Fruit fly (Drosophila melanogaster): ENCODE results near the gene CG4558.

CG4558 gene

dm6 chrX:6849178-6849956, at the start of gene CG4558, which contains the start of gene Cht11 (continued):
- peak; percentile 68 for TF ChIP-seq CG11560 (tag; IDR thresholded peaks at IDR 0.05)
- TF ChIP-seq CG7745 (tag; optimal IDR thresholded peaks at IDR 0.05), result no peak
- peak; percentile 52 for TF ChIP-seq CG12104 (GFP tag; optimal IDR thresholded peaks at IDR 0.05)
- no peak for TF ChIP-seq ham (GFP tag; IDR thresholded peaks at IDR 0.05)
- TF ChIP-seq Opbp (GFP tag; IDR thresholded peaks at IDR 0.05; ENCODE audit: partially characterized antibody), result 0 out of 3 replicates have a peak, but pooled peaks have one; percentile 17
- TF ChIP-seq Bgb (GFP tag; IDR thresholded peaks at IDR 0.05; ENCODE audit: partially characterized antibody), result 0 out of 2 replicates have a peak, but pooled peaks have one; percentile 20
- TF ChIP-seq tin (GFP tag; optimal IDR thresholded peaks at IDR 0.05), result peak; percentile 80
- peak; percentile 78 for TF ChIP-seq Fer3 (tag; optimal IDR thresholded peaks at IDR 0.05)
- TF ChIP-seq CG8388 (GFP tag; optimal IDR thresholded peaks at IDR 0.05), result peak; percentile 76
- peak; percentile 75 for TF ChIP-seq Nf-YC (tag; optimal IDR thresholded peaks at IDR 0.05)
- TF ChIP-seq CG10959 (GFP tag; IDR thresholded peaks at IDR 0.05), result peak; percentile 38; the same call in 1 of the 2 replicates
- TF ChIP-seq HmgZ (tag; optimal IDR thresholded peaks at IDR 0.05), result peak; percentile 87
- peak; percentile 10 for TF ChIP-seq CG9797 (GFP tag; optimal IDR thresholded peaks at IDR 0.05)
- peak; percentile 22 for TF ChIP-seq CG6683 (GFP tag; optimal IDR thresholded peaks at IDR 0.05)
- peak; percentile 88 for TF ChIP-seq CG14441 (GFP tag; IDR thresholded peaks at IDR 0.05)
- TF ChIP-seq CG13624 (GFP tag; optimal IDR thresholded peaks at IDR 0.05), result peak; percentile 56
- 0 out of 3 replicates have a peak, but pooled peaks have one; percentile 24 for TF ChIP-seq sr (GFP tag; IDR thresholded peaks at IDR 0.05)
- TF ChIP-seq mam (GFP tag; optimal IDR thresholded peaks at IDR 0.05), result peak; percentile 84
- no peak for TF ChIP-seq emc (GFP tag; optimal IDR thresholded peaks at IDR 0.05)
- 0 out of 4 replicates have a peak, but pooled peaks have one; percentile 17 for TF ChIP-seq chinmo (GFP tag; IDR thresholded peaks at IDR 0.05; ENCODE audit: partially characterized antibody)
- TF ChIP-seq CG32772 (GFP tag; IDR thresholded peaks at IDR 0.05), result peak; percentile 80
- peak; percentile 83 for TF ChIP-seq CG18262 (tag; optimal IDR thresholded peaks at IDR 0.05)
- TF ChIP-seq kay (GFP tag; optimal IDR thresholded peaks at IDR 0.05), result peak; percentile 77
- TF ChIP-seq CG30020 (tag; optimal IDR thresholded peaks at IDR 0.05), result peak; percentile 65
- peak; percentile 67 for TF ChIP-seq Six4 (GFP tag; optimal IDR thresholded peaks at IDR 0.05)
- peak; percentile 75 for TF ChIP-seq CG34376 (GFP tag; optimal IDR thresholded peaks at IDR 0.05)
- no peak for TF ChIP-seq tll (GFP tag; optimal IDR thresholded peaks at IDR 0.05)
- TF ChIP-seq tx (GFP tag; optimal IDR thresholded peaks at IDR 0.05), result peak; percentile 53
- TF ChIP-seq Nf-YB (GFP tag; optimal IDR thresholded peaks at IDR 0.05), result peak; percentile 37
- no peak; the same call in 2 of the 3 replicates for TF ChIP-seq zen2 (GFP tag; IDR thresholded peaks at IDR 0.05; ENCODE audit: partially characterized antibody)
- TF ChIP-seq lbe (GFP tag; optimal IDR thresholded peaks at IDR 0.05), result peak; percentile 74
- TF ChIP-seq HLH4C (GFP tag; IDR thresholded peaks at IDR 0.05; ENCODE audit: partially characterized antibody), result peak; percentile 69
- no peak for TF ChIP-seq CG12236 (GFP tag; optimal IDR thresholded peaks at IDR 0.05)
- TF ChIP-seq Camta (GFP tag; optimal IDR thresholded peaks at IDR 0.05), result peak; percentile 49
- peak; percentile 39 for TF ChIP-seq CG3065 (GFP tag; optimal IDR thresholded peaks at IDR 0.05)
- peak; percentile 58; the same call in 1 of the 2 replicates for TF ChIP-seq CG32767 (GFP tag; IDR thresholded peaks at IDR 0.05)
- peak; percentile 68 for TF ChIP-seq gcm (GFP tag; optimal IDR thresholded peaks at IDR 0.05)
- TF ChIP-seq Vsx1 (GFP tag; optimal IDR thresholded peaks at IDR 0.05), result peak; percentile 41
- TF ChIP-seq dm (GFP tag; optimal IDR thresholded peaks at IDR 0.05), result peak; percentile 50
- peak; percentile 4 for TF ChIP-seq CG31365 (tag; optimal IDR thresholded peaks at IDR 0.05)
- TF ChIP-seq Xrp1 (GFP tag; IDR thresholded peaks at IDR 0.05), result peak; percentile 88
- TF ChIP-seq Hey (tag; optimal IDR thresholded peaks at IDR 0.05), result no peak
- TF ChIP-seq insv (GFP tag; optimal IDR thresholded peaks at IDR 0.05), result peak in 1 of 2 experiments; percentile 66
- TF ChIP-seq gsb-n (tag; optimal IDR thresholded peaks at IDR 0.05), result peak; percentile 68
- TF ChIP-seq Asciz (GFP tag; optimal IDR thresholded peaks at IDR 0.05), result peak; percentile 46
- TF ChIP-seq CG1233 (GFP tag; optimal IDR thresholded peaks at IDR 0.05), result peak; percentile 76
- TF ChIP-seq slp2 (GFP tag; optimal IDR thresholded peaks at IDR 0.05), result peak; percentile 44
- no peak for TF ChIP-seq bigmax (GFP tag; optimal IDR thresholded peaks at IDR 0.05)

All from whole organism, embryonic.